Fruit fly (Drosophila melanogaster) whole organism, wandering third instar larva: ENCODE data around the gene RYa-R.
A peak's percentile ranks its signal among the peaks of the same experiment; 100 is the strongest.

ENCODE experiments used
- CG32264 ChIP-seq: fragments of 200-800 bp; sonication (Bioruptor generic); optimal IDR thresholded peaks from 2 replicates; lab custom pipeline; 2016; ENCODE audit warnings: missing biosample characterization, missing genetic modification characterization
- CG9705 ChIP-seq: fragments of 200-800 bp; sonication (Bioruptor generic); optimal IDR thresholded peaks from 2 replicates; lab custom pipeline; 2018; ENCODE audit warnings: missing biosample characterization, mild to moderate bottlenecking, missing genetic modification characterization
- Dfd ChIP-seq: fragments of >200 bp; optimal IDR thresholded peaks from 2 replicates; lab custom pipeline; 2017; ENCODE audit warnings: missing biosample characterization, missing genetic modification characterization
- GATAd ChIP-seq: sonication (Bioruptor generic); optimal IDR thresholded peaks from 2 replicates; lab custom pipeline; 2016; ENCODE audit warnings: missing biosample characterization, missing genetic modification characterization
- Jra ChIP-seq: sonication (Bioruptor generic); optimal IDR thresholded peaks from 2 replicates; lab custom pipeline; 2016; ENCODE audit warnings: missing biosample characterization, missing genetic modification characterization
- Mio ChIP-seq: sonication (Bioruptor generic); optimal IDR thresholded peaks from 2 replicates; lab custom pipeline; 2016; ENCODE audit warnings: missing biosample characterization, missing genetic modification characterization
- Myc ChIP-seq: fragments of >200 bp; optimal IDR thresholded peaks from 2 replicates; lab custom pipeline; 2017
- OdsH ChIP-seq: fragments of 200-800 bp; sonication (Bioruptor generic); optimal IDR thresholded peaks from 2 replicates; lab custom pipeline; 2016; ENCODE audit warnings: missing biosample characterization, mild to moderate bottlenecking, missing genetic modification characterization
- Rel ChIP-seq, 2 experiments: fragments of 200-800 bp; sonication (Bioruptor generic) in 1 of 2; optimal IDR thresholded peaks; 2 replicates in 1 of 2; 3 replicates in 1 of 2; lab custom pipeline; 2016 to 2019; ENCODE audit warnings: mild to moderate bottlenecking in 2 of 2, missing biosample characterization in 2 of 2, missing genetic modification characterization in 2 of 2, moderate library complexity in 1 of 2
- Sp1 ChIP-seq: fragments of 200-800 bp; sonication (Bioruptor generic); optimal IDR thresholded peaks from 3 replicates; lab custom pipeline; 2019; ENCODE audit warnings: missing biosample characterization, mild to moderate bottlenecking, missing genetic modification characterization, moderate library complexity
- br ChIP-seq: fragments of 200-800 bp; sonication (Bioruptor generic); optimal IDR thresholded peaks from 2 replicates; lab custom pipeline; 2016; ENCODE audit warnings: missing biosample characterization, missing genetic modification characterization
- brk ChIP-seq: fragments of 200-800 bp; sonication (Bioruptor generic); optimal IDR thresholded peaks from 2 replicates; lab custom pipeline; 2016; ENCODE audit warnings: missing biosample characterization, mild to moderate bottlenecking, missing genetic modification characterization
- dl ChIP-seq, 2 experiments: fragments of 175-275, 200-275 bp in 1 of 2; fragments of 200-275 bp in 1 of 2; sonication (Bioruptor generic); optimal IDR thresholded peaks; lab custom pipeline; 2018; ENCODE audit warnings: mild to moderate bottlenecking in 2 of 2, missing biosample characterization in 2 of 2, missing genetic modification characterization in 2 of 2, moderate library complexity in 2 of 2; ENCODE audit not compliant: partially characterized antibody in 2 of 2, insufficient read depth in 1 of 2
- dsf ChIP-seq: sonication (Bioruptor generic); optimal IDR thresholded peaks from 2 replicates; lab custom pipeline; 2016; ENCODE audit warnings: missing biosample characterization, missing genetic modification characterization, borderline replicate concordance
- foxo ChIP-seq, 2 experiments: fragments of 200-800 bp; sonication (Bioruptor generic); optimal IDR thresholded peaks; 2 replicates in 1 of 2; 3 replicates in 1 of 2; lab custom pipeline; 2016 to 2017; ENCODE audit warnings: missing biosample characterization in 2 of 2, missing genetic modification characterization in 2 of 2
- fru ChIP-seq: fragments of 200-800 bp; sonication (Bioruptor generic); optimal IDR thresholded peaks from 3 replicates; lab custom pipeline; 2016; ENCODE audit warnings: missing biosample characterization, mild to moderate bottlenecking, missing genetic modification characterization
- h ChIP-seq: fragments of 200-800 bp; sonication (Bioruptor generic); optimal IDR thresholded peaks from 3 replicates; lab custom pipeline; 2016; ENCODE audit warnings: missing biosample characterization, mild to moderate bottlenecking, missing genetic modification characterization
- jim ChIP-seq: fragments of 175-275, 200-325 bp; sonication (Bioruptor generic); optimal IDR thresholded peaks from 2 replicates; lab custom pipeline; 2016; ENCODE audit warnings: missing biosample characterization, mild to moderate bottlenecking, missing genetic modification characterization
- psq ChIP-seq: fragments of 200-800 bp; sonication (Bioruptor generic); optimal IDR thresholded peaks from 3 replicates; lab custom pipeline; 2017; ENCODE audit warnings: missing biosample characterization, mild to moderate bottlenecking, missing genetic modification characterization, moderate library complexity
- rgr ChIP-seq: fragments of 200-800 bp; sonication (Bioruptor generic); optimal IDR thresholded peaks from 3 replicates; lab custom pipeline; 2016; ENCODE audit warnings: missing biosample characterization, mild to moderate bottlenecking, missing genetic modification characterization
- sage ChIP-seq: fragments of 200-800 bp; sonication (Bioruptor generic); optimal IDR thresholded peaks from 2 replicates; lab custom pipeline; 2016; ENCODE audit warnings: missing biosample characterization, mild to moderate bottlenecking, missing genetic modification characterization
- tai ChIP-seq: sonication (Bioruptor generic); optimal IDR thresholded peaks from 2 replicates; lab custom pipeline; 2016; ENCODE audit warnings: missing biosample characterization, missing genetic modification characterization
- woc ChIP-seq: sonication (Bioruptor generic); optimal IDR thresholded peaks from 2 replicates; lab custom pipeline; 2016; ENCODE audit warnings: missing biosample characterization, mild to moderate bottlenecking, missing genetic modification characterization

Gene RYa-R

DNA sequence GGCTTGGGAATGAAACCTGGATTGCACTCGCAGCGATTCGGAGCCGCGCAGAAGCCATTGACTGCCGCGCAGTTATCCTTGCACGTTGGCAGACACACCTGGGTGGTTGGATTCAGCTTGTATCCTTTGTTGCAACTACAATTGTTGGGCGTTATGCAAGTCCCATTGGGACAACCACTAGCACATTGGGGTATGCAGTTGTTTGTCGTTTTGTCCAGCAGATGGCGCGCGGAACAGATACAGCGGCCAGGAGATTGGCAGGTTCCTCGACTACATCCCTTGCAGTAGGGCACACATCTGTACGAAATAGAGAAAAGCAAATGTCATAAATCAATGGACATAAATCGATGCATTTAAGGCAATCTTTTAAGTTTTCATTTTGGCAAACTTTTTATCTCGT lies 101.9 kb downstream of the RYa-R start:
- TF ChIP-seq Sp1 (GFP tag; lab: Kevin White, UChicago) = no peak

DNA sequence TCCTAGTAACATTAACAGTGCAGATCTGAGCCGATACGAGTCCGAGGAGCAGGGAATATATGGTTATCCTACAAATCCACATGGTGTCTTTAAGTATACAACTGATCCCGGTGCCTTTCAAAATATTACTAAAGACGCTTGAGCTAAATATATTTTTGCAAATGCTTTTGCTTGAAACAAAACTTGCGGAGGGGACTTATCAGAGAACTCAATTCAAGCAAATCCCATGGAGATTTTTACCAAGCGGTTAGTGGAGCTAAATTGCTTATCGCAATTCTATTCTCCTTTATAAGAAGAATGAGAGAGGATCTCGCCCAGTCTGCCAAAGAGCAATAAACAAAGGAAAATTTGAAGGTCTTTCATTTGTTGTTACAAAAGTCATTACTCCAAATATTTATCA lies 102.8 kb downstream of the RYa-R start, which contains the start of gene eater:
TSS of gene eater (minus strand) at position 101 of the 400 bp plus-strand sequence.
- TF ChIP-seq h (GFP tag; lab: Kevin White, UChicago) (no peak), Mio (GFP tag; lab: Kevin White, UChicago) (no peak), CG9705 (GFP tag; lab: Kevin White, UChicago) (no peak), jim (GFP tag; lab: Kevin White, UChicago) (no peak), rgr (GFP tag; lab: Kevin White, UChicago) (no peak)

DNA sequence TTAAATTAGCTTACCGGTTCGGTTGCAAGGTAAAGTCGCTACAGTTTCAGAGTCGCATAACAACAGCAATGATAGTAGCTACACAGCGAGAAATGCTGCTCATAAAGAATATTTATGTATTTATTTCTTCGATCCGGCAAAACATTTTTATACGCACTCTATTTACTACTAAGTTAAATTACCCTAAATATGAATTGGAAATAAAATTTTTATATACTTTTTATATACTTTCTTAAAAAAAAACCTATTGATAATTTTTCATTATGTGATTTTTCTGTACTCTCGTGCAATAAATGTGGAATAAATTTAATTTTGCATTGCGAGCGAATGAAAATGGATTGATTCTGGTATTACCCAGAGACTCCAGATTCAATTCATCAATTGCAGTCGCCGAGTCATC lies 104.2 kb downstream of the RYa-R start, which contains the start of gene Jhbp11:
TSS of gene Jhbp11 (plus strand) at position 301 of the 400 bp plus-strand sequence.
- TF ChIP-seq CG32264 (GFP tag; lab: Kevin White, UChicago) (no peak), dl (GFP tag; optimal IDR thresholded peaks at IDR 0.05; lab: Kevin White, UChicago; ENCODE audit: insufficient read depth in 1 of 2, partially characterized antibody in 2 of 2) (no peak), OdsH (GFP tag; lab: Kevin White, UChicago) (no peak), Myc (lab: Kevin White, UChicago) (no peak), Dfd (GFP tag; lab: Kevin White, UChicago) (no peak), Rel (GFP tag; optimal IDR thresholded peaks at IDR 0.05; lab: Kevin White, UChicago) (no peak), Rel (tag; optimal IDR thresholded peaks at IDR 0.05; lab: Kevin White, UChicago) (no peak), psq (GFP tag; lab: Kevin White, UChicago) (no peak), fru (GFP tag; lab: Kevin White, UChicago) (no peak), br (GFP tag; lab: Kevin White, UChicago) (no peak)

DNA sequence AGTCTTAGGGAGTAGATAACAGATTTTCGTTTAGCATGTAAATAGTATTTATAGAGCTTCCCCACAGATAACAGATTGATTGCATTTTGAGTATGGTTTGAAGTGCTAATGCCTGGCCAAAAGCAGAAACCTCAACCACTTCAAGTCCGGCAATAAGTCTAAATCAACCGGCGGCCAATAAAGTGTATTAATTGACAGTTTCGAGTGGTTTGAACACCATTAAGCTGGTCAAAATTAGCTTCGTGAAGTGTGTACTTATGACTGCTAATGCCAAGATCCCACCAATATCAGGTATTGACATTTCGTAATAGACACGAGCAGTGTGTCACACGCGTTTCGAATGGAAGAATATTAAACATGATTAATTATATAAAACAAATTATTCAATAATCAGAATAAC lies 108.7 kb downstream of the RYa-R start:
- TF ChIP-seq brk (GFP tag; lab: Kevin White, UChicago) = no peak
- TF ChIP-seq Jra = no peak
- no peak for TF ChIP-seq GATAd (GFP tag; lab: Kevin White, UChicago)
- no peak for TF ChIP-seq woc (GFP tag; lab: Kevin White, UChicago)
- no peak for TF ChIP-seq jim (GFP tag; lab: Kevin White, UChicago)
- TF ChIP-seq tai (GFP tag; lab: Kevin White, UChicago) = no peak
- no peak for TF ChIP-seq foxo (GFP tag; optimal IDR thresholded peaks at IDR 0.05; lab: Kevin White, UChicago)
- no peak for TF ChIP-seq CG9705 (GFP tag; lab: Kevin White, UChicago)
- TF ChIP-seq Mio (GFP tag; lab: Kevin White, UChicago) = no peak
- TF ChIP-seq dsf (GFP tag; lab: Kevin White, UChicago) = no peak

DNA sequence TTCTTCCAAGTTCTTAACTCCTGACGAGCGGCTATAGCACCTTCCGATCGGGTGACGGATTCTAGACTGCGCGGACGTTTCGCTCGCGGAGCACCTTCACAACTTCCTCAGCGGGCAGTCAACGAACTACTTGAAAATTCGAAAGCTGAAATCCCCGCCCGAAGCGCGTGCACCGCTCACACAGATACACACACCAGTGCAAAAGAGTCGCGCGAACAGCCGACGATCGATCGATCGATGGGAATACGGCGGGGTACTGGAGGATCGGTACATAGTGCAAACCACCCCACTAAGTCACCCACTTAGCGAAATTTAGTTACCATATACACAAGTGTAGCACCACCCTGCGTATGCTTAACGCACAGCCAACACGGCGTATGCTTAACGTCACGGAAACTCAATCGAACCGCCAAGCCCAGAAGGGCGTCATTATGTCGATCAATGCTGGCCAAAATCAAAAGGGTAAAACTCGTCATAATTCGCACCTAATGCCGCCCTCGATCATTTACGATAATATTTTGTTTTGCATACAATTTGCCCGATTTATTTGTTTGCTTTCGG lies 109.4 kb downstream of the RYa-R start, which contains the start of gene CAH9:
TSS of gene CAH9 (minus strand) at position 51 of the 561 bp plus-strand sequence.
- TF ChIP-seq Rel (GFP tag; optimal IDR thresholded peaks at IDR 0.05; lab: Kevin White, UChicago) (no peak), Rel (tag; optimal IDR thresholded peaks at IDR 0.05; lab: Kevin White, UChicago) (peak; percentile 66), sage (no peak)
